Worm (Caenorhabditis elegans): ENCODE measurements around the gene F42C5.3.

Gene F42C5.3

ce11 chrIV:7308974-7309373 lies 21.6 kb upstream of the F42C5.3 start, which contains the start of gene F42C5.6:
Gene F42C5.6 (minus strand): TSS chrIV:7309074.
- TF ChIP-seq npax-4 (tag; optimal IDR thresholded peaks at IDR 0.05) (no peak), ceh-48 (tag; optimal IDR thresholded peaks at IDR 0.05) (no peak), unc-3 (GFP tag; conservative IDR thresholded peaks at IDR 0.05) (no peak), unc-3 (tag; optimal IDR thresholded peaks at IDR 0.05) (no peak), pha-2 (tag; optimal IDR thresholded peaks at IDR 0.05) (no peak), hlh-15 (tag; optimal IDR thresholded peaks at IDR 0.05) (no peak), ets-4 (tag; optimal IDR thresholded peaks at IDR 0.05) (no peak)

- TF ChIP-seq odd-2 (tag; optimal IDR thresholded peaks at IDR 0.05) (no peak), ceh-19 (GFP tag; optimal IDR thresholded peaks at IDR 0.05) (no peak), pag-3 (tag; optimal IDR thresholded peaks at IDR 0.05; ENCODE audit: borderline replicate concordance) (no peak), ceh-30 (tag; optimal IDR thresholded peaks at IDR 0.05) (no peak), lin-11 (tag; optimal IDR thresholded peaks at IDR 0.05) (no peak), ets-4 (tag; optimal IDR thresholded peaks at IDR 0.05) (no peak), pax-1 (tag; optimal IDR thresholded peaks at IDR 0.05) (no peak), fax-1 (tag; optimal IDR thresholded peaks at IDR 0.05) (no peak), pha-2 (tag; optimal IDR thresholded peaks at IDR 0.05) (no peak), K02D7.2 (tag; optimal IDR thresholded peaks at IDR 0.05) (no peak)
Measured at ce11 chrIV:7305325-7305724, 18.0 kb upstream of the F42C5.3 start, which contains the start of gene npr-27. Gene npr-27 (plus strand): TSS chrIV:7305625.

ce11 chrIV:7301481-7301880 lies 14.1 kb upstream of the F42C5.3 start:
- TF ChIP-seq ceh-31 (tag; optimal IDR thresholded peaks at IDR 0.05) (no peak), pag-3 (tag; optimal IDR thresholded peaks at IDR 0.05; ENCODE audit: borderline replicate concordance) (no peak), Y22D7AL.16 (tag; optimal IDR thresholded peaks at IDR 0.05) (no peak), ceh-6 (GFP tag; optimal IDR thresholded peaks at IDR 0.05) (no peak), K02D7.2 (tag; optimal IDR thresholded peaks at IDR 0.05) (no peak), pax-1 (tag; optimal IDR thresholded peaks at IDR 0.05) (no peak), ceh-9 (tag; optimal IDR thresholded peaks at IDR 0.05) (no peak), npax-4 (tag; optimal IDR thresholded peaks at IDR 0.05) (no peak), unc-86 (tag; optimal IDR thresholded peaks at IDR 0.05) (no peak), ztf-16 (tag; optimal IDR thresholded peaks at IDR 0.05) (no peak), ref-2 (tag; optimal IDR thresholded peaks at IDR 0.05) (no peak), fax-1 (tag; optimal IDR thresholded peaks at IDR 0.05) (no peak), hlh-15 (tag; optimal IDR thresholded peaks at IDR 0.05) (no peak), ttx-3 (tag; optimal IDR thresholded peaks at IDR 0.05) (no peak), ceh-45 (GFP tag; IDR thresholded peaks at IDR 0.05) (no peak), nfya-1 (tag; optimal IDR thresholded peaks at IDR 0.05) (no peak), pha-4 (tag; optimal IDR thresholded peaks at IDR 0.05) (no peak)

- TF ChIP-seq fkh-10 (GFP tag; optimal IDR thresholded peaks at IDR 0.05) (no peak), dve-1 (tag; optimal IDR thresholded peaks at IDR 0.05) (no peak), ceh-31 (tag; optimal IDR thresholded peaks at IDR 0.05) (no peak), unc-3 (GFP tag; conservative IDR thresholded peaks at IDR 0.05) (no peak), unc-3 (tag; optimal IDR thresholded peaks at IDR 0.05) (no peak), mec-3 (tag; optimal IDR thresholded peaks at IDR 0.05; ENCODE audit: borderline replicate concordance) (no peak), K09A11.1 (tag; optimal IDR thresholded peaks at IDR 0.05; ENCODE audit: insufficient read depth) (no peak), eyg-1 (tag; optimal IDR thresholded peaks at IDR 0.05) (no peak), hlh-6 (tag; optimal IDR thresholded peaks at IDR 0.05) (no peak), tbx-7 (tag; optimal IDR thresholded peaks at IDR 0.05) (no peak), npax-4 (tag; optimal IDR thresholded peaks at IDR 0.05) (no peak), pax-1 (tag; optimal IDR thresholded peaks at IDR 0.05) (no peak)
Measured at ce11 chrIV:7294121-7294520, 6.7 kb upstream of the F42C5.3 start, which contains the start of gene F42C5.5. Gene F42C5.5 (minus strand): TSS chrIV:7294221.

ce11 chrIV:7291957-7292356 lies 4.6 kb upstream of the F42C5.3 start, which contains the start of gene F42C5.4:
Gene F42C5.4 (minus strand): TSS chrIV:7292127.
- TF ChIP-seq hlh-30 (tag; optimal IDR thresholded peaks at IDR 0.05; ENCODE audit: insufficient read depth) (no peak), syd-9 (tag; optimal IDR thresholded peaks at IDR 0.05) (no peak), dve-1 (tag; optimal IDR thresholded peaks at IDR 0.05) (no peak), pha-4 (tag; optimal IDR thresholded peaks at IDR 0.05) (no peak), ceh-2 (tag; optimal IDR thresholded peaks at IDR 0.05) (no peak), nhr-11 (tag; optimal IDR thresholded peaks at IDR 0.05) (no peak), lin-11 (tag; optimal IDR thresholded peaks at IDR 0.05) (no peak), npax-4 (tag; optimal IDR thresholded peaks at IDR 0.05) (no peak), odd-2 (tag; optimal IDR thresholded peaks at IDR 0.05) (no peak), nhr-232 (tag; optimal IDR thresholded peaks at IDR 0.05) (no peak)

All from whole organism, late embryonic.